Fruit fly (Drosophila melanogaster): ENCODE results near the gene Rab3-GAP.

The Rab3-GAP gene

DNA sequence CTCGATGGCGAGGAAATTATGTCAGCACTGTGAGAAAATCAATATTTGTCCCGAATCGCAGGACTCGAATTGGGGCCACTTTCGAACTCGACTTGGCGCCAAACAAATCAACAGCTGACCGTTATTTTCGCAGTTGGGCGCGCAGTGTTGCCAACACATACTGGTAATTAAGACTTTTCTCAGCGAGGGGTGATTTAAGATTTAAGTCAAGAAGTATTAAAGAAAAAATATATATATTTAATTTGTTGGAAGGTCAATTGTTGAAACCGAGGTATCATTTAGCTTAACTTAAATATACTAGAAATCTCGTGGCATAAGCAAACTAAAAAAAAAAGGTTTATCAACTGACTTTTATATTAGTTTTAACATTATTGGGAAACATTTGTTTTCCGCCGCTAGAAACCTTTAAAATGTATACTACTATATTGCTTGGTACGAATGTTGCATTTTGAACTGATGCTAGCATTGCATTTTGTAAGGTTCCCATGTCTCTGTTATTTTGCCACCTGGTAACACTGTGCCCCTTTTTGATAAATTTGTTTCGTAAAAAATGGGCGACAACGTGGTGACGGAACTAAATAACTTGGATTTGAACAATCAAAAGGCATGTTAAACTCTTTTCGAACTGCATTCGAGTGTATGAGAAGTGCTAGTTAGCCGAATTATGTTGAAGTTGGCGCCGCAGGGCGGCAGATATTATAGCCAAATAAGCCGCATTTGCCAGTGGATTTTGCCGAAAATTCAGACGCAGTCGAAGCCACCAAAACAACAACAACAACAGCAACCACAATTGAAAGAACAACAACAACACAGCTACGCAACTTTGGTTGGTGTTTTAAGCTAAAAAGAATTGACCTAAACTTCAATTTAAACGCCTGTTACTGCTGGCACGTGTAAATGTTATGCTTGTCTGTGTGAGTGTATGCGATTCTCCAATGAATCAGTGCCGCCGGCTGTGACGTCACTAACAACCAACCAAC lies 40.5 kb upstream of the Rab3-GAP start, which contains the start of the genes Patsas and ThrRS (continued):
- no peak for TF ChIP-seq CG8632 (GFP tag; optimal IDR thresholded peaks at IDR 0.05)
- no peak for TF ChIP-seq pdm3 (GFP tag; optimal IDR thresholded peaks at IDR 0.05)
- TF ChIP-seq CG16779 (tag; optimal IDR thresholded peaks at IDR 0.05) = peak; percentile 59
- no peak for TF ChIP-seq CG6854 (GFP tag; optimal IDR thresholded peaks at IDR 0.05)
- no peak for TF ChIP-seq svp (GFP tag)
- peak; percentile 71 for TF ChIP-seq CG6808 (GFP tag; optimal IDR thresholded peaks at IDR 0.05)
- no peak for TF ChIP-seq CG10669 (GFP tag; optimal IDR thresholded peaks at IDR 0.05)
- TF ChIP-seq topi (GFP tag; optimal IDR thresholded peaks at IDR 0.05) = peak; percentile 76
- TF ChIP-seq Hr4 (GFP tag; optimal IDR thresholded peaks at IDR 0.05) = no peak
- TF ChIP-seq cyc (GFP tag; optimal IDR thresholded peaks at IDR 0.05) = peak; percentile 82
- peak; percentile 80 for TF ChIP-seq Lpt (GFP tag; optimal IDR thresholded peaks at IDR 0.05)
- no peak for TF ChIP-seq Hr38 (GFP tag; optimal IDR thresholded peaks at IDR 0.05)
- TF ChIP-seq CG32006 (GFP tag; optimal IDR thresholded peaks at IDR 0.05) = peak; percentile 91

DNA sequence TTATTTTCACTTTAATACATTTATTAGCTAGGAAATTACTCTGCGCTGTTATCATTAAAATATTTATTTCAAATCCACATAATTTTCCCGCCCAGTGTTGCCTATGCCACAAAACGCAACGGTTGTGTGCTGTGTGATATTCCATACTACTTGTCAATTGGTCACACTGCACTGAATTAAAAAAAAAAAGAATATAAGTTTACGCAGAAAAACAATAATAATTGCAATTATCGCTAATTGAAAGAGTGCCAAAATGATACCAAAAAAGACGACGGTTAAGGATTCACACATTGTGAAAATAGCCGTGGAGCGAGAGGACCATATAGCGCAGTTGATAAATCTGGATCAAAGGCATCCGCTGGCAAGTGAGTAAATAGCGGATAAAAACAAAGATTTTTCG lies 34.7 kb upstream of the Rab3-GAP start, which contains the start of gene Ced-12:
Gene Ced-12 (plus strand): TSS at position 141 of the 400 bp plus-strand sequence.
- TF ChIP-seq spab (GFP tag; optimal IDR thresholded peaks at IDR 0.05) (no peak), dac (GFP tag; optimal IDR thresholded peaks at IDR 0.05) (no peak), fkh (GFP tag; optimal IDR thresholded peaks at IDR 0.05) (peak; percentile 45), salr (GFP tag; optimal IDR thresholded peaks at IDR 0.05) (no peak)

DNA sequence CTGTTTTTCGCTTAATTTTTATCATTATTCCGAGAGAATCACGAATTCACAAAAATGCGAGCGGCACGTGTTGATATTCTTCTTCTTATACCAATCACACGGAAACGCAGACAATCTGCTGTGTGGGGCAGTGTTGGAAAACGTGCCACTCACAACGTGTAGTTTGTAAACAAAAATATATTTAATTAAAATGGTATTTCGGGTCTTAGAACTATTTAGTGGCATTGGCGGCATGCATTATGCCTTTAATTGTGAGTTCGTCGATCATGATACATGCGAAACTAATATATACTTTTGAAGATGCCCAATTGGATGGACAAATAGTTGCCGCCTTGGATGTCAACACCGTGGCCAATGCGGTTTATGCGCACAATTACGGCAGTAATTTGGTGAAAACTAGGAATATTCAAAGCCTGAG lies 33.4 kb upstream of the Rab3-GAP start, which contains the start of the genes CG6712 and Mt2:
Gene CG6712 (minus strand): TSS at position 116 of the 418 bp plus-strand sequence.
Gene Mt2 (plus strand): TSS at position 130 of the 418 bp plus-strand sequence.
- TF ChIP-seq Eip78C (GFP tag) = peak; percentile 60
- peak; percentile 5 for TF ChIP-seq lz (GFP tag; optimal IDR thresholded peaks at IDR 0.05)
- TF ChIP-seq CG16779 (tag; optimal IDR thresholded peaks at IDR 0.05) = no peak
- peak; percentile 21 for TF ChIP-seq esn (GFP tag; optimal IDR thresholded peaks at IDR 0.05)
- no peak for TF ChIP-seq Sox15 (GFP tag; optimal IDR thresholded peaks at IDR 0.05)
- TF ChIP-seq fd85E (GFP tag; optimal IDR thresholded peaks at IDR 0.05) = no peak
- TF ChIP-seq Sox14 (GFP tag; optimal IDR thresholded peaks at IDR 0.05) = no peak
- TF ChIP-seq fkh (GFP tag; optimal IDR thresholded peaks at IDR 0.05) = peak; percentile 28

DNA sequence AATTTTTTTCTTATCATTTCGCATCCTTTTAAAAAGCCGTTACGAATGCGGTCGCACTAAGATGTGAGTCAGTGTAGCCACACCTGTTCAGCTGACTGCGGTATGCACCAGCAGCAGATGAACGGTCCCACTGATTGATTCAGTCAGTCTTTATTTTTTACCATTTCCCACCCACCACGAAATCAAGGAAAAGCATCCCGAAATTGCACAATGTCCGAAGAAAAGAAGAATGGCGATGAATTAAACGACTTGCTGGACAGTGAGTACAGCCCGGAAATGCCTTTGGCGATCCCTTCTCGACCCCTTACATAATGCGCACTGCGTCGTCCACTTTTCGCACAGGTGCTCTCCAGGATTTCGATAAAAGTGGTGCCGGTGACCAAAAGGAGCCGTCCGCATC lies 30.7 kb upstream of the Rab3-GAP start:
- no peak for TF ChIP-seq CG6854 (GFP tag; optimal IDR thresholded peaks at IDR 0.05)
- TF ChIP-seq Lpt (GFP tag; optimal IDR thresholded peaks at IDR 0.05) = no peak
- TF ChIP-seq Blimp-1 (GFP tag; optimal IDR thresholded peaks at IDR 0.05) = no peak
- no peak for TF ChIP-seq CG4318 (GFP tag; optimal IDR thresholded peaks at IDR 0.05)
- TF ChIP-seq svp (GFP tag) = no peak
- no peak for TF ChIP-seq CG3919 (GFP tag; optimal IDR thresholded peaks at IDR 0.05)
- no peak for TF ChIP-seq Hr38 (GFP tag; optimal IDR thresholded peaks at IDR 0.05)

DNA sequence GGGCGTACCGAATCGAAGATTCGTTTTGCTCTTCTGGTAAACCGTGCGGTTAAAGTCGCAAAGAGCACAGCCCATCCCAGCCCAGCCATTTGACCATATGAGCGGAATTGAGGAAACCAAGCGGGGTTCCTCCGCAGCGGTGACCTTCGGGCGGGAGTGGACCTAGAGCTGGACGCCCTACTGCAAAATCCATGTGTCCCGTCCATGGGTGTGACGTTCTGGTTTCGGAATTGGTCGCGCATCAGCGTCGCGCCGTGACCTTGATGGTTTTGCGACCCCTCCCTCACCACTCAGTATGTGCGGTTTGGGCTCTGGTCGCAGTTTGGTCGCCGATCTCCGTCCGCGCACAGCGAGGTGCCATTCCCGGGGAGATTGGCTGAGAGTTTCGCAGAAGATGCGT lies 29.7 kb upstream of the Rab3-GAP start:
- TF ChIP-seq fkh (GFP tag; optimal IDR thresholded peaks at IDR 0.05) (no peak), Smox (GFP tag; optimal IDR thresholded peaks at IDR 0.05) (no peak), Ets21C (GFP tag; optimal IDR thresholded peaks at IDR 0.05) (no peak), vri (GFP tag; optimal IDR thresholded peaks at IDR 0.05) (no peak)

DNA sequence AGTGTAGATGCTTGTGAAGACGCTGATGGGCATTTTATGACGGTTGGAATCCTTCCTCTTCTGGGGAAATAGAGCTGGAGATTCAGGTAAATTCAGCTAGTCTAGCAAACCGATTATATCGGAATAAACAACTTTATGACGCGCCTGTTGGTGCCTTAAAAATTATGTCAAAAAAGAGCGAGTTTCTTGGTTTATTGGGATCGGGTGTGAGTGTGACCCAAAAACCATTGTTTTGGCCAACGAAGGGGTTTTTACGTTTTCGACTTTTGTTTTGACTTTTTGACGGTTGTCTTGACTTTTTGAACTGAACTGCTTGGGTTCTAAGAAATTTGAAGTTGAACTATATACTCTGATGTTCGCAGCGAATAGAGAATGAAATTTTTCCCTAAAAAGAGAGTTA lies 29.1 kb upstream of the Rab3-GAP start:
- TF ChIP-seq CG3919 (GFP tag; optimal IDR thresholded peaks at IDR 0.05) = no peak
- TF ChIP-seq Smox (GFP tag; optimal IDR thresholded peaks at IDR 0.05) = no peak
- TF ChIP-seq vri (GFP tag; optimal IDR thresholded peaks at IDR 0.05) = no peak
- no peak for TF ChIP-seq CG8119 (GFP tag; IDR thresholded peaks at IDR 0.05)
- no peak for TF ChIP-seq topi (GFP tag; optimal IDR thresholded peaks at IDR 0.05)
- TF ChIP-seq fd59A (GFP tag; optimal IDR thresholded peaks at IDR 0.05) = no peak

All from whole organism, prepupa.